Worm (Caenorhabditis elegans) whole organism, L4/young adult: ENCODE data around the gene nas-6.

Experiments used
- dao-5 ChIP-seq: sonication (generic microtip); optimal IDR thresholded peaks from 2 replicates; lab custom pipeline; 2016; ENCODE audit warnings: missing genotype, missing genetic modification characterization, moderate library complexity, missing compliant biosample characterization
- him-1 ChIP-seq: sonication (generic microtip); optimal IDR thresholded peaks from 2 replicates; lab custom pipeline; 2016; ENCODE audit warnings: missing genotype, missing genetic modification reagents, missing genetic modification characterization, missing compliant biosample characterization

DNA sequence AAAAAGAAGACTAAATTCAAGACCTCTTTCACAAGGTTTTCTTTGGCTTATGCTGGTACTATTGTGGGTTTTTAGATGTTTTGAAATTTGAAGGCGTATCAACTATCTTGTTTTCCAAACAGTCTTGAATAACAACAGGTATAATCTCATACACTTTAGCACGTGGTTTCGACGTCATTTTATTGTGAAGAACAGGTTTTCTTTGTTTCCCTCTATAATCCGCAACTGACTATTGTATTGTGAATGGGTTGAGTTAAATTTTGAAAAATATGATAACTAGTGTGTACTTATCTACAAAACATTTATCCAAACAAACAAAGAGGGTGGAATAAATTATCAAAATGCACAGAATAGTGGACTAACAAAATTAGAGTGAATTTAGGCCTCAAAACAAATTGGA, 49.3 kb downstream of the nas-6 start:
- TF ChIP-seq him-1 (no peak), dao-5 (tag; lab: Kevin White, UChicago) (no peak)
